Comparison of ENCODE assay signal across 1 fruit fly cellular context in the genomic region with DNA sequence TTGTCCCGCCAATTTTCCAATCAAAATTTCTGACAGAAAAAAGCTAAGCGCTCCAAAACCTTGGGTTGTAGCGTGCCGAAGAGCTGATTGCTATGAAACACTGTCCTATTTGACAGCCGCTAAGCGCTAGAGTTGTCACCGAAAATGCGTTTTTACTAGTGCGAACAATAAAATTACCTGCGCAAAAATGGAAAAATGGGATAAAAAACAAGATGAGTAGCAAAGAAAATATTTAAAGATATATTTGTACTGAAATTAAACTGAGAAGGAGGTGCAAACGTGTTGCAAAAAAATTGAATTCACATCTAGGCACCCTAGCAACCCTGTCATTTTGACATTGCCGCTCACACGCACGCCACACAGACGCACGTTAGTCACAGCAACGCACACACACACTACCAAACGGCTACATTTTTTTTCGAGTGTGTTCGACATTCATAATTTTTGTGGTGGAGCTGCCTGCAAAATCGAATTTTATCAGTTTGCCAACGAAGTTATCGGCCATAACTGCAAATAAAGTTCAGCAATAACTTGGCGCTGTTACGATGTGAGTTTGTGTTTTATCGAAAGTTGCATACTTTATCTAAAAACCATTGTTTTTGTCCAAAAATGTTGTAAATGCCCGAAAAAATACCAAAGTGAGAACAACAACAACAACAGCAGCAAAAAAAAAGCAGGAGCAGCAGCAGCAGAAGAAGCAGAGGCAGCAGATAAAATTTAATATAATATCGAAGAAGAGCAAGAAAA.
TF ChIP-seq lines count a peak whose summit lies in the region.

Gene ben (plus strand): TSS at position 369 of the 747 bp plus-strand sequence.

TF ChIP-seq in whole organism, embryonic, 481 proteins besides CTCF, POLR2A, EP300 and RAD21 (continued from another document and continues in another):
- TF ChIP-seq Med (GFP tag; lab: Kevin White, UChicago), result peak; percentile 95
- TF ChIP-seq nerfin-2 (GFP tag; IDR thresholded peaks at IDR 0.05; lab: Robert Waterston, UW; ENCODE audit: partially characterized antibody), result no peak
- TF ChIP-seq ci (GFP tag; IDR thresholded peaks at IDR 0.05; lab: Robert Waterston, UW), result peak; percentile 82; the same call in 2 of the 3 replicates
- peak; percentile 79; the same call in 2 of the 3 replicates for TF ChIP-seq Mrtf (GFP tag; IDR thresholded peaks at IDR 0.05; lab: Robert Waterston, UW)
- peak; percentile 58 for TF ChIP-seq CG11723 (GFP tag; optimal IDR thresholded peaks at IDR 0.05; lab: Kevin White, UChicago)
- TF ChIP-seq CG31388 (GFP tag; optimal IDR thresholded peaks at IDR 0.05; lab: Kevin White, UChicago), result peak; percentile 10
- TF ChIP-seq Max (GFP tag; optimal IDR thresholded peaks at IDR 0.05; lab: Kevin White, UChicago), result peak; percentile 64
- peak; percentile 76 for TF ChIP-seq Bdp1 (GFP tag; optimal IDR thresholded peaks at IDR 0.05; lab: Kevin White, UChicago)
- peak in 1 of 2 experiments; percentile 81 for TF ChIP-seq bsh (GFP tag; optimal IDR thresholded peaks at IDR 0.05; lab: Kevin White, UChicago)
- TF ChIP-seq chm (GFP tag; IDR thresholded peaks at IDR 0.05; lab: Robert Waterston, UW), result no peak
- peak; percentile 88 for TF ChIP-seq dysf (GFP tag; IDR thresholded peaks at IDR 0.05; lab: Robert Waterston, UW)
- peak; percentile 82 for TF ChIP-seq slp2 (GFP tag; optimal IDR thresholded peaks at IDR 0.05; lab: Kevin White, UChicago)
- peak; percentile 88 for TF ChIP-seq Hr3 (GFP tag; optimal IDR thresholded peaks at IDR 0.05; lab: Kevin White, UChicago)
- peak; percentile 66 for TF ChIP-seq ara (GFP tag; IDR thresholded peaks at IDR 0.05; lab: Robert Waterston, UW)
- no peak for TF ChIP-seq pita (GFP tag; optimal IDR thresholded peaks at IDR 0.05; lab: Kevin White, UChicago)
- peak; percentile 81 for TF ChIP-seq CG32532 (GFP tag; IDR thresholded peaks at IDR 0.05; lab: Robert Waterston, UW)
- peak; percentile 62 for TF ChIP-seq CG12744 (GFP tag; optimal IDR thresholded peaks at IDR 0.05; lab: Kevin White, UChicago)
- TF ChIP-seq CG11504 (tag; optimal IDR thresholded peaks at IDR 0.05; lab: Kevin White, UChicago), result peak; percentile 89
- TF ChIP-seq CG17385 (GFP tag; optimal IDR thresholded peaks at IDR 0.05; lab: Kevin White, UChicago), result peak; percentile 16
- TF ChIP-seq grn (GFP tag; optimal IDR thresholded peaks at IDR 0.05; lab: Kevin White, UChicago), result no peak
- TF ChIP-seq gro (GFP tag; optimal IDR thresholded peaks at IDR 0.05; lab: Kevin White, UChicago), result peak; percentile 79
- TF ChIP-seq CG10431 (GFP tag; optimal IDR thresholded peaks at IDR 0.05; lab: Kevin White, UChicago), result peak; percentile 36
- TF ChIP-seq fru (optimal IDR thresholded peaks at IDR 0.05; lab: Kevin White, UChicago), result no peak
- TF ChIP-seq ato (GFP tag; IDR thresholded peaks at IDR 0.05; lab: Robert Waterston, UW; ENCODE audit: partially characterized antibody), result no peak
- peak; percentile 59 for TF ChIP-seq CG10274 (GFP tag; optimal IDR thresholded peaks at IDR 0.05; lab: Kevin White, UChicago)
- no peak; the same call in 1 of the 2 replicates for TF ChIP-seq CG11085 (GFP tag; IDR thresholded peaks at IDR 0.05; lab: Robert Waterston, UW)
- peak; percentile 78 for TF ChIP-seq CG4820 (GFP tag; optimal IDR thresholded peaks at IDR 0.05; lab: Kevin White, UChicago)
- no peak for TF ChIP-seq aop (GFP tag; IDR thresholded peaks at IDR 0.05; lab: Robert Waterston, UW)
- peak; percentile 73 for TF ChIP-seq CG10147 (GFP tag; optimal IDR thresholded peaks at IDR 0.05; lab: Kevin White, UChicago)
- peak; percentile 51 for TF ChIP-seq schlank (tag; optimal IDR thresholded peaks at IDR 0.05; lab: Kevin White, UChicago)
- peak; percentile 57 for TF ChIP-seq Rx (GFP tag; IDR thresholded peaks at IDR 0.05; lab: Robert Waterston, UW)
- no peak for TF ChIP-seq hbn (GFP tag; IDR thresholded peaks at IDR 0.05; lab: Robert Waterston, UW; ENCODE audit: partially characterized antibody)
- TF ChIP-seq CG14965 (GFP tag; optimal IDR thresholded peaks at IDR 0.05; lab: Kevin White, UChicago; ENCODE audit: borderline replicate concordance), result no peak
- peak in 2 of 3 experiments; percentile 27 to 84 for TF ChIP-seq lola (GFP tag; optimal IDR thresholded peaks at IDR 0.05; lab: Kevin White, UChicago)
- peak; percentile 72 for TF ChIP-seq Optix (GFP tag; IDR thresholded peaks at IDR 0.05; lab: Robert Waterston, UW)
- peak; percentile 55 for TF ChIP-seq Sry-δ (GFP tag; optimal IDR thresholded peaks at IDR 0.05; lab: Kevin White, UChicago)
- TF ChIP-seq CG1233 (GFP tag; optimal IDR thresholded peaks at IDR 0.05; lab: Kevin White, UChicago), result peak; percentile 66
- peak; percentile 78 for TF ChIP-seq Sox102F (GFP tag; optimal IDR thresholded peaks at IDR 0.05; lab: Kevin White, UChicago)
- TF ChIP-seq Awh (GFP tag; IDR thresholded peaks at IDR 0.05; lab: Robert Waterston, UW), result no peak
- peak; percentile 64 for TF ChIP-seq BtbVII (GFP tag; optimal IDR thresholded peaks at IDR 0.05; lab: Kevin White, UChicago)
- TF ChIP-seq ac (GFP tag; optimal IDR thresholded peaks at IDR 0.05; lab: Kevin White, UChicago), result peak; percentile 35
- peak; percentile 44 for TF ChIP-seq Side (GFP tag; optimal IDR thresholded peaks at IDR 0.05; lab: Kevin White, UChicago)
- TF ChIP-seq CG12236 (GFP tag; optimal IDR thresholded peaks at IDR 0.05; lab: Kevin White, UChicago), result peak; percentile 55
- peak; percentile 63 for TF ChIP-seq pzg (GFP tag; optimal IDR thresholded peaks at IDR 0.05; lab: Kevin White, UChicago)
- peak; percentile 88 for TF ChIP-seq CG2120 (GFP tag; optimal IDR thresholded peaks at IDR 0.05; lab: Kevin White, UChicago)
- TF ChIP-seq Dref (GFP tag; IDR thresholded peaks at IDR 0.05; lab: Robert Waterston, UW), result no peak; the same call in 1 of the 2 replicates
- TF ChIP-seq gcm (GFP tag; optimal IDR thresholded peaks at IDR 0.05; lab: Kevin White, UChicago), result peak; percentile 54
- peak; percentile 78 for TF ChIP-seq Dip3 (GFP tag; optimal IDR thresholded peaks at IDR 0.05; lab: Kevin White, UChicago)
- peak; percentile 79 for TF ChIP-seq CG32767 (GFP tag; IDR thresholded peaks at IDR 0.05; lab: Robert Waterston, UW)
- no peak for TF ChIP-seq en (GFP tag; optimal IDR thresholded peaks at IDR 0.05; lab: Kevin White, UChicago)
- TF ChIP-seq CG3726 (GFP tag; IDR thresholded peaks at IDR 0.05; lab: Robert Waterston, UW), result peak; percentile 64; the same call in 2 of the 3 replicates
- peak; percentile 75 for TF ChIP-seq CG33557 (GFP tag; optimal IDR thresholded peaks at IDR 0.05; lab: Kevin White, UChicago)
- no peak for TF ChIP-seq lov (optimal IDR thresholded peaks at IDR 0.05; lab: Kevin White, UChicago)
- 0 out of 3 replicates have a peak, but pooled peaks have one; percentile 35 for TF ChIP-seq lov (GFP tag; IDR thresholded peaks at IDR 0.05; lab: Robert Waterston, UW)
- peak; percentile 70 for TF ChIP-seq CG4854 (GFP tag; optimal IDR thresholded peaks at IDR 0.05; lab: Kevin White, UChicago)
- TF ChIP-seq CG9797 (GFP tag; optimal IDR thresholded peaks at IDR 0.05; lab: Kevin White, UChicago), result peak; percentile 33
- peak; percentile 64 for TF ChIP-seq CG2116 (GFP tag; optimal IDR thresholded peaks at IDR 0.05; lab: Kevin White, UChicago)
- TF ChIP-seq CG31441 (GFP tag; IDR thresholded peaks at IDR 0.05; lab: Robert Waterston, UW), result peak; percentile 76
- TF ChIP-seq CG31365 (tag; optimal IDR thresholded peaks at IDR 0.05; lab: Kevin White, UChicago), result no peak
- peak; percentile 72 for TF ChIP-seq cato (GFP tag; optimal IDR thresholded peaks at IDR 0.05; lab: Kevin White, UChicago; ENCODE audit: borderline replicate concordance)
- TF ChIP-seq CG42726 (GFP tag; IDR thresholded peaks at IDR 0.05; lab: Robert Waterston, UW; ENCODE audit: partially characterized antibody), result 0 out of 2 replicates have a peak, but pooled peaks have one; percentile 22
- peak; percentile 47 for TF ChIP-seq NK7.1 (GFP tag; optimal IDR thresholded peaks at IDR 0.05; lab: Kevin White, UChicago)
- TF ChIP-seq E2f2 (GFP tag; IDR thresholded peaks at IDR 0.05; lab: Robert Waterston, UW), result peak; percentile 83
- TF ChIP-seq CG18262 (tag; optimal IDR thresholded peaks at IDR 0.05; lab: Kevin White, UChicago), result peak; percentile 84
- TF ChIP-seq sr (GFP tag; IDR thresholded peaks at IDR 0.05; lab: Robert Waterston, UW), result no peak
- peak; percentile 75 for TF ChIP-seq Nf-YC (tag; optimal IDR thresholded peaks at IDR 0.05; lab: Kevin White, UChicago)
- TF ChIP-seq Asciz (GFP tag; optimal IDR thresholded peaks at IDR 0.05; lab: Kevin White, UChicago), result peak; percentile 60
- peak; percentile 90 for TF ChIP-seq CG13775 (GFP tag; optimal IDR thresholded peaks at IDR 0.05; lab: Kevin White, UChicago)
- TF ChIP-seq HLH3B (GFP tag; IDR thresholded peaks at IDR 0.05; lab: Robert Waterston, UW), result peak; percentile 78
- peak; percentile 59 for TF ChIP-seq org-1 (GFP tag; optimal IDR thresholded peaks at IDR 0.05; lab: Kevin White, UChicago)
- TF ChIP-seq HLHmδ (GFP tag; optimal IDR thresholded peaks at IDR 0.05; lab: Kevin White, UChicago), result no peak
- peak; percentile 87 for TF ChIP-seq CG2712 (tag; optimal IDR thresholded peaks at IDR 0.05; lab: Kevin White, UChicago)
- TF ChIP-seq Taf1 (GFP tag; IDR thresholded peaks at IDR 0.05; lab: Robert Waterston, UW), result peak; percentile 55; the same call in 1 of the 2 replicates
- peak; percentile 56 for TF ChIP-seq CG6765 (GFP tag; optimal IDR thresholded peaks at IDR 0.05; lab: Kevin White, UChicago)
- peak; percentile 61 for TF ChIP-seq D19A (tag; optimal IDR thresholded peaks at IDR 0.05; lab: Kevin White, UChicago)
- TF ChIP-seq CG3281 (GFP tag; optimal IDR thresholded peaks at IDR 0.05; lab: Kevin White, UChicago), result peak; percentile 82
- peak; percentile 87 for TF ChIP-seq pnt (GFP tag; optimal IDR thresholded peaks at IDR 0.05; lab: Kevin White, UChicago)
- 0 out of 2 replicates have a peak, but pooled peaks have one; percentile 17 for TF ChIP-seq Scr (GFP tag; IDR thresholded peaks at IDR 0.05; lab: Robert Waterston, UW; ENCODE audit: partially characterized antibody)
- peak; percentile 76 for TF ChIP-seq dmrt99B (tag; optimal IDR thresholded peaks at IDR 0.05; lab: Kevin White, UChicago)
- peak; percentile 88 for TF ChIP-seq CG13424 (tag; optimal IDR thresholded peaks at IDR 0.05; lab: Kevin White, UChicago)
- TF ChIP-seq vfl (GFP tag; optimal IDR thresholded peaks at IDR 0.05; lab: Kevin White, UChicago), result peak; percentile 79
- TF ChIP-seq HHEX (GFP tag; optimal IDR thresholded peaks at IDR 0.05; lab: Kevin White, UChicago), result peak; percentile 74
- TF ChIP-seq corto (GFP tag; optimal IDR thresholded peaks at IDR 0.05; lab: Kevin White, UChicago), result no peak
- TF ChIP-seq trem (tag; optimal IDR thresholded peaks at IDR 0.05; lab: Kevin White, UChicago), result peak; percentile 69
- peak; percentile 54 for TF ChIP-seq crc (GFP tag; optimal IDR thresholded peaks at IDR 0.05; lab: Kevin White, UChicago)
- no peak for TF ChIP-seq CG15269 (tag; optimal IDR thresholded peaks at IDR 0.05; lab: Kevin White, UChicago)
- peak; percentile 77 for TF ChIP-seq CG10979 (tag; optimal IDR thresholded peaks at IDR 0.05; lab: Kevin White, UChicago)
- TF ChIP-seq CG10543 (GFP tag; optimal IDR thresholded peaks at IDR 0.05; lab: Kevin White, UChicago), result peak; percentile 88
- peak; percentile 53 for TF ChIP-seq CG6654 (GFP tag; optimal IDR thresholded peaks at IDR 0.05; lab: Kevin White, UChicago)
- peak; percentile 45 for TF ChIP-seq CG17568 (GFP tag; optimal IDR thresholded peaks at IDR 0.05; lab: Kevin White, UChicago)
- peak; percentile 42; the same call in 1 of the 2 replicates for TF ChIP-seq gt (GFP tag; IDR thresholded peaks at IDR 0.05; lab: Robert Waterston, UW)
- peak; percentile 88 for TF ChIP-seq ind (GFP tag; optimal IDR thresholded peaks at IDR 0.05; lab: Kevin White, UChicago)
- peak; percentile 24; the same call in 1 of the 2 replicates for TF ChIP-seq amos (GFP tag; IDR thresholded peaks at IDR 0.05; lab: Robert Waterston, UW; ENCODE audit: partially characterized antibody)
- TF ChIP-seq CG15479 (GFP tag; optimal IDR thresholded peaks at IDR 0.05; lab: Kevin White, UChicago), result no peak
- peak; percentile 92 for TF ChIP-seq nmo (GFP tag; optimal IDR thresholded peaks at IDR 0.05; lab: Kevin White, UChicago)
- peak; percentile 96 for TF ChIP-seq CG8478 (optimal IDR thresholded peaks at IDR 0.05; lab: Kevin White, UChicago)
- peak; percentile 84 for TF ChIP-seq stwl (tag; optimal IDR thresholded peaks at IDR 0.05; lab: Kevin White, UChicago)
- peak; percentile 41 for TF ChIP-seq CG17912 (GFP tag; optimal IDR thresholded peaks at IDR 0.05; lab: Kevin White, UChicago)
- no peak for TF ChIP-seq br (optimal IDR thresholded peaks at IDR 0.05; lab: Kevin White, UChicago)
- no peak for TF ChIP-seq CG2129 (GFP tag; IDR thresholded peaks at IDR 0.05; lab: Robert Waterston, UW; ENCODE audit: partially characterized antibody)
- TF ChIP-seq Abd-B (GFP tag; optimal IDR thresholded peaks at IDR 0.05; lab: Kevin White, UChicago), result peak; percentile 90
- no peak for TF ChIP-seq CG5953 (GFP tag; IDR thresholded peaks at IDR 0.05; lab: Robert Waterston, UW)
- peak; percentile 76 for TF ChIP-seq p53 (GFP tag; optimal IDR thresholded peaks at IDR 0.05; lab: Kevin White, UChicago)
- TF ChIP-seq Hmx (GFP tag; optimal IDR thresholded peaks at IDR 0.05; lab: Kevin White, UChicago), result peak; percentile 34
- peak; percentile 79 for TF ChIP-seq klu (GFP tag; IDR thresholded peaks at IDR 0.05; lab: Robert Waterston, UW)
- peak; percentile 76 for TF ChIP-seq croc (GFP tag; conservative IDR thresholded peaks at IDR 0.05; lab: Robert Waterston, UW)
- TF ChIP-seq CG34376 (GFP tag; optimal IDR thresholded peaks at IDR 0.05; lab: Kevin White, UChicago), result peak; percentile 57
- TF ChIP-seq CG7963 (GFP tag; IDR thresholded peaks at IDR 0.05; lab: Robert Waterston, UW; ENCODE audit: partially characterized antibody), result no peak
- TF ChIP-seq hth (optimal IDR thresholded peaks at IDR 0.05; lab: Kevin White, UChicago), result no peak
- no peak; the same call in 1 of the 2 replicates for TF ChIP-seq Ravus (GFP tag; IDR thresholded peaks at IDR 0.05; lab: Robert Waterston, UW)
- peak; percentile 93 for TF ChIP-seq HmgD (GFP tag; optimal IDR thresholded peaks at IDR 0.05; lab: Kevin White, UChicago)
- TF ChIP-seq tup (GFP tag; optimal IDR thresholded peaks at IDR 0.05; lab: Kevin White, UChicago), result peak; percentile 50
- TF ChIP-seq Eip74EF (GFP tag; optimal IDR thresholded peaks at IDR 0.05; lab: Kevin White, UChicago), result peak in 1 of 2 experiments; percentile 37
- TF ChIP-seq Blimp-1 (GFP tag; optimal IDR thresholded peaks at IDR 0.05; lab: Kevin White, UChicago), result peak; percentile 66
- TF ChIP-seq Ada2b (GFP tag; IDR thresholded peaks at IDR 0.05; lab: Robert Waterston, UW), result peak; percentile 57
- TF ChIP-seq CG15514 (GFP tag; optimal IDR thresholded peaks at IDR 0.05; lab: Kevin White, UChicago), result peak; percentile 68
- no peak for TF ChIP-seq h (optimal IDR thresholded peaks at IDR 0.05; lab: Kevin White, UChicago)
- peak; percentile 79 for TF ChIP-seq CG1603 (tag; optimal IDR thresholded peaks at IDR 0.05; lab: Kevin White, UChicago)
- TF ChIP-seq CG7357 (GFP tag; IDR thresholded peaks at IDR 0.05; lab: Robert Waterston, UW), result peak; percentile 80
